Fruit fly (Drosophila melanogaster) whole organism, embryonic: ENCODE measurements around the gene CG45066.

Source experiments
- Abd-B ChIP-seq: fragments of 200-800 bp; sonication (Bioruptor generic); optimal IDR thresholded peaks from 2 replicates; lab custom pipeline; 2018; ENCODE audit warnings: missing biosample characterization, mild to moderate bottlenecking, missing genetic modification characterization, moderate library complexity
- Asciz ChIP-seq: fragments of 200-800 bp; sonication (Bioruptor generic); optimal IDR thresholded peaks from 2 replicates; lab custom pipeline; 2017; ENCODE audit warnings: missing biosample characterization, mild to moderate bottlenecking, missing genetic modification characterization, missing genetic modification reagents
- Awh ChIP-seq: fragments of 200-800 bp; sonication (Bioruptor generic); IDR thresholded peaks from 2 replicates; pipeline ENCODE4, ENCODE4 v1.3.6; 2022; ENCODE audit warnings: missing biosample characterization, missing genetic modification characterization
- CG1024 ChIP-seq: fragments of 200-800 bp; sonication (Bioruptor generic); IDR thresholded peaks from 2 replicates; pipeline ENCODE4 v1.3.6; 2022; ENCODE audit warnings: missing biosample characterization, missing genetic modification characterization
- CG10979 ChIP-seq: fragments of 200-800 bp; sonication (Bioruptor generic); optimal IDR thresholded peaks from 2 replicates; lab custom pipeline; 2018; ENCODE audit warnings: missing biosample characterization, mild to moderate bottlenecking, missing genetic modification characterization, moderate library complexity
- CG11696 ChIP-seq: fragments of 200-800 bp; sonication (Bioruptor generic); IDR thresholded peaks from 2 replicates; pipeline ENCODE4 v1.3.6; 2022; ENCODE audit warnings: missing biosample characterization, missing genetic modification characterization
- CG11723 ChIP-seq: fragments of 200-800 bp; sonication (Bioruptor generic); optimal IDR thresholded peaks from 2 replicates; lab custom pipeline; 2017; ENCODE audit warnings: missing biosample characterization, mild to moderate bottlenecking, missing genetic modification characterization
- CG1603 ChIP-seq: fragments of 200-800 bp; sonication (Bioruptor generic); optimal IDR thresholded peaks from 2 replicates; lab custom pipeline; 2019; ENCODE audit warnings: missing biosample characterization, mild to moderate bottlenecking, missing genetic modification characterization, moderate library complexity
- CG16815 ChIP-seq: fragments of 200-800 bp; sonication (Bioruptor generic); optimal IDR thresholded peaks from 3 replicates; lab custom pipeline; 2017; ENCODE audit warnings: missing biosample characterization, mild to moderate bottlenecking, missing genetic modification characterization
- CG17359 ChIP-seq: fragments of 200-800 bp; sonication (Bioruptor generic); optimal IDR thresholded peaks from 3 replicates; lab custom pipeline; 2018; ENCODE audit warnings: missing biosample characterization, mild to moderate bottlenecking, missing genetic modification characterization, moderate library complexity
- CG17912 ChIP-seq: fragments of 200-800 bp; sonication (Bioruptor generic); optimal IDR thresholded peaks from 2 replicates; lab custom pipeline; 2018; ENCODE audit warnings: missing biosample characterization, mild to moderate bottlenecking, missing genetic modification characterization
- CG18599 ChIP-seq: fragments of 200-800 bp; sonication (Bioruptor generic); optimal IDR thresholded peaks from 3 replicates; lab custom pipeline; 2017; ENCODE audit warnings: missing biosample characterization, missing genetic modification characterization, mild to moderate bottlenecking, moderate library complexity, missing genetic modification reagents
- CG2202 ChIP-seq: fragments of 200-800 bp; sonication (Bioruptor generic); optimal IDR thresholded peaks from 2 replicates; lab custom pipeline; 2018; ENCODE audit warnings: missing biosample characterization, mild to moderate bottlenecking, missing genetic modification characterization
- CG2678 ChIP-seq: fragments of 200-800 bp; sonication (Bioruptor generic); optimal IDR thresholded peaks from 3 replicates; lab custom pipeline; 2019; ENCODE audit warnings: missing biosample characterization, mild to moderate bottlenecking, missing genetic modification characterization, moderate library complexity
- CG2889 ChIP-seq: fragments of 200-800 bp; sonication (Bioruptor generic); IDR thresholded peaks from 3 replicates; pipeline ENCODE4 v1.3.6; 2022; ENCODE audit warnings: missing biosample characterization, missing genetic modification characterization
- CG34224 ChIP-seq: fragments of 200-800 bp; sonication (Bioruptor generic); IDR thresholded peaks from 3 replicates; pipeline ENCODE4 v1.3.6; 2022; ENCODE audit warnings: missing biosample characterization, missing genetic modification characterization; ENCODE audit not compliant: partially characterized antibody
- CG3726 ChIP-seq: fragments of 200-800 bp; sonication (Bioruptor generic); IDR thresholded peaks from 3 replicates; pipeline ENCODE4, ENCODE4 v1.3.6; 2022; ENCODE audit warnings: missing biosample characterization, missing genetic modification characterization
- CG3995 ChIP-seq: fragments of 200-800 bp; sonication (Bioruptor generic); optimal IDR thresholded peaks from 3 replicates; lab custom pipeline; 2016; ENCODE audit warnings: missing biosample characterization, missing genetic modification characterization
- CG4707 ChIP-seq: fragments of 200-800 bp; sonication (Bioruptor generic); optimal IDR thresholded peaks from 2 replicates; lab custom pipeline; 2018; ENCODE audit warnings: missing biosample characterization, mild to moderate bottlenecking, missing genetic modification characterization, moderate library complexity
- CG4854 ChIP-seq: fragments of 200-800 bp; sonication (Bioruptor generic); optimal IDR thresholded peaks from 2 replicates; lab custom pipeline; 2016; ENCODE audit warnings: missing biosample characterization, missing genetic modification characterization, inconsistent platforms
- CG6175 ChIP-seq: fragments of 200-800 bp; sonication (Bioruptor generic); IDR thresholded peaks from 3 replicates; pipeline ENCODE4 v1.3.6; 2022; ENCODE audit warnings: missing biosample characterization, missing genetic modification characterization
- CG6683 ChIP-seq: fragments of 200-800 bp; sonication (Bioruptor generic); optimal IDR thresholded peaks from 2 replicates; lab custom pipeline; 2017; ENCODE audit warnings: missing biosample characterization, mild to moderate bottlenecking, missing genetic modification characterization, missing genetic modification reagents
- CG8281 ChIP-seq: fragments of 200-800 bp; sonication (Bioruptor generic); optimal IDR thresholded peaks from 2 replicates; lab custom pipeline; 2018; ENCODE audit warnings: missing biosample characterization, mild to moderate bottlenecking, missing genetic modification characterization, moderate library complexity
- CG8944 ChIP-seq: fragments of 200-800 bp; sonication (Bioruptor generic); optimal IDR thresholded peaks from 3 replicates; lab custom pipeline; 2016; ENCODE audit warnings: missing biosample characterization, missing genetic modification characterization
- Doc2 ChIP-seq: fragments of 200-800 bp; sonication (Bioruptor generic); IDR thresholded peaks from 2 replicates; pipeline ENCODE4 v1.3.6; 2022; ENCODE audit warnings: missing biosample characterization, missing genetic modification characterization
- Dref ChIP-seq: fragments of 200-800 bp; sonication (Bioruptor generic); IDR thresholded peaks from 2 replicates; pipeline ENCODE4 v1.3.6; 2022; ENCODE audit warnings: missing biosample characterization, missing genetic modification characterization
- Ets97D ChIP-seq: fragments of 200-800 bp; sonication (Bioruptor generic); optimal IDR thresholded peaks from 3 replicates; lab custom pipeline; 2016; ENCODE audit warnings: missing biosample characterization, missing genetic modification characterization
- HLH54F ChIP-seq: fragments of 200-800 bp; sonication (Bioruptor generic); optimal IDR thresholded peaks from 3 replicates; lab custom pipeline; 2016; ENCODE audit warnings: missing biosample characterization, missing genetic modification characterization
- Hr39 ChIP-seq: fragments of >200 bp; optimal IDR thresholded peaks from 2 replicates; lab custom pipeline; 2017
- Nf-YB ChIP-seq: fragments of 200-800 bp; sonication (Bioruptor generic); optimal IDR thresholded peaks from 3 replicates; lab custom pipeline; 2019; ENCODE audit warnings: missing biosample characterization, mild to moderate bottlenecking, missing genetic modification characterization, moderate library complexity
- Pdp1 ChIP-seq, 2 experiments: fragments of 200-800 bp; sonication (Bioruptor generic); optimal IDR thresholded peaks; 3 replicates each; lab custom pipeline; 2016; ENCODE audit warnings: missing biosample characterization in 2 of 2, missing genetic modification characterization in 2 of 2, mild to moderate bottlenecking in 1 of 2, moderate library complexity in 1 of 2
- Poxn ChIP-seq: fragments of 200-800 bp; sonication (Bioruptor generic); IDR thresholded peaks from 2 replicates; pipeline ENCODE4 v1.3.6; 2022; ENCODE audit warnings: missing biosample characterization, missing genetic modification characterization
- Ptx1 ChIP-seq: fragments of 200-800 bp; sonication (Bioruptor generic); IDR thresholded peaks from 2 replicates; pipeline ENCODE4 v1.3.6; 2022; ENCODE audit warnings: missing biosample characterization, missing genetic modification characterization
- Sox102F ChIP-seq: fragments of 200-800 bp; sonication (Bioruptor generic); optimal IDR thresholded peaks from 2 replicates; lab custom pipeline; 2018; ENCODE audit warnings: missing biosample characterization, mild to moderate bottlenecking, missing genetic modification characterization, moderate library complexity
- TFAM ChIP-seq: fragments of 200-800 bp; sonication (Bioruptor generic); optimal IDR thresholded peaks from 2 replicates; lab custom pipeline; 2017; ENCODE audit warnings: missing biosample characterization, missing genetic modification characterization, inconsistent platforms
- ab ChIP-seq: fragments of 200-800 bp; sonication (Bioruptor generic); optimal IDR thresholded peaks from 2 replicates; lab custom pipeline; 2016; ENCODE audit warnings: missing biosample characterization, missing genetic modification characterization
- ato ChIP-seq: fragments of 200-800 bp; sonication (Bioruptor generic); IDR thresholded peaks from 2 replicates; pipeline ENCODE4 v1.3.6; 2022; ENCODE audit warnings: missing biosample characterization, missing genetic modification characterization; ENCODE audit not compliant: partially characterized antibody
- chm ChIP-seq: fragments of 200-800 bp; sonication (Bioruptor generic); IDR thresholded peaks from 2 replicates; pipeline ENCODE4 v1.3.6; 2022; ENCODE audit warnings: missing biosample characterization, missing genetic modification characterization
- dpn ChIP-seq, 2 experiments: fragments of 200-800 bp; sonication (Bioruptor generic); optimal IDR thresholded peaks; 3 replicates each; lab custom pipeline; 2016; ENCODE audit warnings: missing biosample characterization in 2 of 2, missing genetic modification characterization in 2 of 2
- emc ChIP-seq: fragments of 200-800 bp; sonication (Bioruptor generic); optimal IDR thresholded peaks from 2 replicates; lab custom pipeline; 2016; ENCODE audit warnings: missing biosample characterization, missing genetic modification characterization
- fru ChIP-seq: fragments of >200 bp; optimal IDR thresholded peaks from 2 replicates; lab custom pipeline; 2017
- grau ChIP-seq: fragments of 200-800 bp; optimal IDR thresholded peaks from 3 replicates; lab custom pipeline; 2019; ENCODE audit warnings: missing biosample characterization, mild to moderate bottlenecking, missing genetic modification characterization, moderate library complexity
- inv ChIP-seq: fragments of 200-800 bp; sonication (Bioruptor generic); IDR thresholded peaks from 2 replicates; pipeline ENCODE4 v1.3.6; 2022; ENCODE audit warnings: missing biosample characterization, missing genetic modification characterization; ENCODE audit not compliant: partially characterized antibody
- jing ChIP-seq: fragments of 200-800 bp; sonication (Bioruptor generic); optimal IDR thresholded peaks from 2 replicates; lab custom pipeline; 2018; ENCODE audit warnings: missing biosample characterization, mild to moderate bottlenecking, missing genetic modification characterization
- kni ChIP-seq: fragments of 200-800 bp; sonication (Bioruptor generic); optimal IDR thresholded peaks from 3 replicates; lab custom pipeline; 2017; ENCODE audit warnings: mild to moderate bottlenecking, missing biosample characterization, missing genetic modification reagents, missing genetic modification characterization
- mam ChIP-seq: fragments of 200-800 bp; sonication (Bioruptor generic); optimal IDR thresholded peaks from 3 replicates; lab custom pipeline; 2016; ENCODE audit warnings: missing biosample characterization, missing genetic modification characterization
- nmo ChIP-seq: fragments of 200-800 bp; sonication (Bioruptor generic); optimal IDR thresholded peaks from 2 replicates; lab custom pipeline; 2018; ENCODE audit warnings: missing biosample characterization, mild to moderate bottlenecking, missing genetic modification characterization, moderate library complexity
- pita ChIP-seq: fragments of 200-800 bp; sonication (Bioruptor generic); optimal IDR thresholded peaks from 2 replicates; lab custom pipeline; 2017; ENCODE audit warnings: missing biosample characterization, mild to moderate bottlenecking, missing genetic modification characterization
- pnt ChIP-seq: fragments of 200-800 bp; sonication (Bioruptor generic); optimal IDR thresholded peaks from 3 replicates; lab custom pipeline; 2016; ENCODE audit warnings: missing biosample characterization, missing genetic modification characterization
- tx ChIP-seq: fragments of 200-800 bp; sonication (Bioruptor generic); optimal IDR thresholded peaks from 2 replicates; lab custom pipeline; 2016; ENCODE audit warnings: missing biosample characterization, missing genetic modification characterization
- z ChIP-seq: fragments of 200-800 bp; sonication (Bioruptor generic); IDR thresholded peaks from 3 replicates; pipeline ENCODE4 v1.3.6; 2022; ENCODE audit warnings: missing biosample characterization, missing genetic modification characterization

Gene CG45066

dm6 chr3L:3077568-3078107 lies 33.4 kb downstream of the CG45066 start (continued):
- TF ChIP-seq CG1603 (tag; lab: Kevin White, UChicago) (peak; percentile 25), fru (no peak), Doc2 (GFP tag; lab: Robert Waterston, UW) (no peak), Sox102F (GFP tag; lab: Kevin White, UChicago) (no peak), Nf-YB (no peak), CG8281 (tag; lab: Kevin White, UChicago) (peak; percentile 79), grau (no peak), CG3995 (GFP tag; lab: Kevin White, UChicago) (peak; percentile 93), CG2202 (tag; lab: Kevin White, UChicago) (no peak), CG34224 (GFP tag; lab: Robert Waterston, UW) (peak; percentile 47; the same call in 2 of the 3 replicates), emc (GFP tag; lab: Kevin White, UChicago) (no peak), CG2678 (tag; lab: Kevin White, UChicago) (peak; percentile 34), chm (GFP tag; lab: Robert Waterston, UW) (peak; percentile 59; the same call in 1 of the 2 replicates), Awh (GFP tag; lab: Robert Waterston, UW) (peak; percentile 73), pita (GFP tag; lab: Kevin White, UChicago) (no peak), CG11696 (GFP tag; lab: Robert Waterston, UW) (no peak), CG6683 (GFP tag; lab: Kevin White, UChicago) (no peak), CG1024 (GFP tag; lab: Robert Waterston, UW) (no peak), CG3726 (GFP tag; lab: Robert Waterston, UW) (no peak), TFAM (GFP tag; lab: Kevin White, UChicago) (no peak), CG4707 (GFP tag; lab: Kevin White, UChicago) (no peak), CG8944 (GFP tag; lab: Kevin White, UChicago) (no peak), Pdp1 (GFP tag; optimal IDR thresholded peaks at IDR 0.05; lab: Kevin White, UChicago) (peak; percentile 20 to 42), Hr39 (lab: Kevin White, UChicago) (no peak), jing (GFP tag; lab: Kevin White, UChicago) (no peak), ato (GFP tag; lab: Robert Waterston, UW) (peak; percentile 10; the same call in 1 of the 2 replicates), CG17912 (GFP tag; lab: Kevin White, UChicago) (peak; percentile 44), Abd-B (GFP tag; lab: Kevin White, UChicago) (no peak), Dref (GFP tag; lab: Robert Waterston, UW) (peak; percentile 23; the same call in 1 of the 2 replicates), inv (GFP tag; lab: Robert Waterston, UW) (0 out of 2 replicates have a peak, but pooled peaks have one; percentile 27), CG4854 (GFP tag; lab: Kevin White, UChicago) (no peak), CG18599 (GFP tag; lab: Kevin White, UChicago) (peak; percentile 59), pnt (GFP tag; lab: Kevin White, UChicago) (no peak), HLH54F (no peak), tx (GFP tag; lab: Kevin White, UChicago) (no peak), nmo (GFP tag; lab: Kevin White, UChicago) (no peak), ab (no peak), dpn (GFP tag; optimal IDR thresholded peaks at IDR 0.05; lab: Kevin White, UChicago) (peak in 1 of 2 experiments; percentile 13), Asciz (GFP tag; lab: Kevin White, UChicago) (peak; percentile 48), CG16815 (GFP tag; lab: Kevin White, UChicago) (no peak), kni (GFP tag; lab: Kevin White, UChicago) (peak; percentile 37), CG6175 (GFP tag; lab: Robert Waterston, UW) (no peak), CG2889 (no peak), mam (GFP tag; lab: Kevin White, UChicago) (peak; percentile 16), CG10979 (tag; lab: Kevin White, UChicago) (no peak), CG17359 (tag; lab: Kevin White, UChicago) (peak; percentile 29), Poxn (GFP tag; lab: Robert Waterston, UW) (no peak), Ets97D (no peak), z (0 out of 3 replicates have a peak, but pooled peaks have one; percentile 47), CG11723 (peak; percentile 23), Ptx1 (GFP tag; lab: Robert Waterston, UW) (peak; percentile 42)
